Fruit fly (Drosophila melanogaster) Kc167 (cell line): ENCODE results near the gene RIOK1.

Experiments
- Sin3A ChIP-seq: fragments of >200 bp; optimal IDR thresholded peaks from 2 replicates; lab custom pipeline; 2018; ENCODE audit warnings: missing external identifiers
- h ChIP-seq: fragments of >200 bp; optimal IDR thresholded peaks from 3 replicates; lab custom pipeline; 2018; ENCODE audit warnings: missing external identifiers
- insv ChIP-seq: fragments of >200 bp; optimal IDR thresholded peaks from 3 replicates; lab custom pipeline; 2018; ENCODE audit warnings: missing external identifiers
- psq ChIP-seq: fragments of >200 bp; optimal IDR thresholded peaks from 2 replicates; lab custom pipeline; 2017; ENCODE audit warnings: missing external identifiers

DNA sequence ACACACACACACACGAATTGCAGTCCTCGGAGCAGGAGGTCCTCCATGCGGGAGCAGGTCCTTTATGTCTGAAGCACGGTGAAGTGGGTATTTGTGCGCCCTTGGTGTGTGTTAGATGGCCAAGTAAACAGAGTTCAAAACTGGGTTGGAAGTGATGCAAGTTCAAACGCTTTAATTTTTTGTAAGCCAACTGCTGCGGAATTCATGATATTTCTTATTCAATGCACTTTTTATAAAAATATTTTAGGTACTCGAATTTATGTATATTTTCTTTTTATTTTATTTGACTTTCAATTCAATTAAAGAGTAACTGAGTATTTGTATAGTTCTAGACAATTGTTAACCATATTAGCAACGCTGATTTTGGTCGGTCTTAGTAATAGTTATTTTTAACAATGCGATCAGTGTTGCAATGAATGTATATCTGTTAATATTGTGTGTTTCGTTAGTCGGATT, 48.3 kb downstream of the RIOK1 start, which contains the start of the genes CG14137 and CG46394:
- TF ChIP-seq Sin3A (lab: Kevin White, UChicago) = no peak
- no peak for TF ChIP-seq h
- no peak for TF ChIP-seq psq
- no peak for TF ChIP-seq insv (lab: Kevin White, UChicago)
